Fruit fly (Drosophila melanogaster): ENCODE data around the gene CG9154.
A peak's percentile ranks its signal among the peaks of the same experiment; 100 is the strongest.

CG9154 gene

dm6 chr2L:6065823-6066222, 4.7 kb downstream of the CG9154 start, which contains the start of the genes Fbw5 and CG9147 (continued):
- TF ChIP-seq jumu (GFP tag; optimal IDR thresholded peaks at IDR 0.05): peak; percentile 99
- TF ChIP-seq unpg (GFP tag; optimal IDR thresholded peaks at IDR 0.05): peak; percentile 100
- TF ChIP-seq CG30431 (GFP tag; optimal IDR thresholded peaks at IDR 0.05): peak; percentile 99
- peak; percentile 100 for TF ChIP-seq ranshi (GFP tag; IDR thresholded peaks at IDR 0.05)
- TF ChIP-seq CG13624 (GFP tag; optimal IDR thresholded peaks at IDR 0.05): peak; percentile 100
- TF ChIP-seq kah (GFP tag; optimal IDR thresholded peaks at IDR 0.05): peak; percentile 98
- peak; percentile 99 for TF ChIP-seq CG3407 (GFP tag; optimal IDR thresholded peaks at IDR 0.05)
- TF ChIP-seq eve (GFP tag; optimal IDR thresholded peaks at IDR 0.05): peak in 1 of 2 experiments; percentile 70
- peak; percentile 98 for TF ChIP-seq CG15011 (GFP tag; optimal IDR thresholded peaks at IDR 0.05)
- peak; percentile 99 for TF ChIP-seq corto (GFP tag; optimal IDR thresholded peaks at IDR 0.05)
- TF ChIP-seq rib (GFP tag; IDR thresholded peaks at IDR 0.05): peak; percentile 99
- peak; percentile 97 for TF ChIP-seq p53 (GFP tag; optimal IDR thresholded peaks at IDR 0.05)
- peak; percentile 99 for TF ChIP-seq maf-S (GFP tag; optimal IDR thresholded peaks at IDR 0.05)
- peak; percentile 99 for TF ChIP-seq HHEX (GFP tag; optimal IDR thresholded peaks at IDR 0.05)
- peak; percentile 100 for TF ChIP-seq H2.0 (GFP tag; IDR thresholded peaks at IDR 0.05)
- TF ChIP-seq pzg (GFP tag; optimal IDR thresholded peaks at IDR 0.05): peak; percentile 71
- TF ChIP-seq wdn (GFP tag; IDR thresholded peaks at IDR 0.05): peak; percentile 99
- peak; percentile 99 for TF ChIP-seq caup (GFP tag; optimal IDR thresholded peaks at IDR 0.05; ENCODE audit: severe bottlenecking)
- peak; percentile 99 for TF ChIP-seq CG4730 (GFP tag; IDR thresholded peaks at IDR 0.05)
- TF ChIP-seq lov (optimal IDR thresholded peaks at IDR 0.05): no peak
- TF ChIP-seq lov (GFP tag; IDR thresholded peaks at IDR 0.05): peak; percentile 99
- peak; percentile 98 for TF ChIP-seq CG3281 (GFP tag; optimal IDR thresholded peaks at IDR 0.05)
- TF ChIP-seq sens (GFP tag): peak; percentile 100
- TF ChIP-seq jing (GFP tag; optimal IDR thresholded peaks at IDR 0.05): peak; percentile 100
- TF ChIP-seq CG17912 (GFP tag; optimal IDR thresholded peaks at IDR 0.05): peak; percentile 96
- TF ChIP-seq lbe (GFP tag; optimal IDR thresholded peaks at IDR 0.05): peak; percentile 99
- peak; percentile 97 for TF ChIP-seq ash1 (GFP tag; optimal IDR thresholded peaks at IDR 0.05)
- peak; percentile 99 for TF ChIP-seq Sox100B (GFP tag; optimal IDR thresholded peaks at IDR 0.05)
- peak; percentile 98 for TF ChIP-seq CG13894 (tag; optimal IDR thresholded peaks at IDR 0.05)
- peak; percentile 98 for TF ChIP-seq sug (tag; optimal IDR thresholded peaks at IDR 0.05)
- peak; percentile 99 for TF ChIP-seq schlank (tag; optimal IDR thresholded peaks at IDR 0.05)
- TF ChIP-seq TFAM (GFP tag; optimal IDR thresholded peaks at IDR 0.05): peak; percentile 93
- TF ChIP-seq CG15696 (tag; optimal IDR thresholded peaks at IDR 0.05): peak; percentile 97
- TF ChIP-seq bab2 (GFP tag; optimal IDR thresholded peaks at IDR 0.05): peak; percentile 100
- peak; percentile 99 for TF ChIP-seq CG32532 (GFP tag; IDR thresholded peaks at IDR 0.05)
- peak; percentile 99 for TF ChIP-seq dm (GFP tag; optimal IDR thresholded peaks at IDR 0.05)
- TF ChIP-seq hb (GFP tag; IDR thresholded peaks at IDR 0.05; ENCODE audit: partially characterized antibody): no peak
- TF ChIP-seq CG3995 (GFP tag; optimal IDR thresholded peaks at IDR 0.05): peak; percentile 86
- peak; percentile 63; the same call in 1 of the 3 replicates for TF ChIP-seq CG6791 (GFP tag; IDR thresholded peaks at IDR 0.05; ENCODE audit: partially characterized antibody)
- TF ChIP-seq zf30C (GFP tag; optimal IDR thresholded peaks at IDR 0.05): no peak
- TF ChIP-seq CG13123 (GFP tag; optimal IDR thresholded peaks at IDR 0.05): peak; percentile 99
- peak; percentile 97 for TF ChIP-seq grn (GFP tag; optimal IDR thresholded peaks at IDR 0.05)
- TF ChIP-seq CG12744 (GFP tag; optimal IDR thresholded peaks at IDR 0.05): peak; percentile 99
- peak; percentile 100 for TF ChIP-seq CG13424 (tag; optimal IDR thresholded peaks at IDR 0.05)
- TF ChIP-seq CG4328 (GFP tag; optimal IDR thresholded peaks at IDR 0.05): peak; percentile 83
- TF ChIP-seq CG7271 (tag; optimal IDR thresholded peaks at IDR 0.05): peak; percentile 93
- no peak for TF ChIP-seq Trl (optimal IDR thresholded peaks at IDR 0.05)
- TF ChIP-seq Trl (GFP tag; optimal IDR thresholded peaks at IDR 0.05): peak; percentile 100
- TF ChIP-seq jigr1 (GFP tag; IDR thresholded peaks at IDR 0.05): peak; percentile 99
- TF ChIP-seq CG1233 (GFP tag; optimal IDR thresholded peaks at IDR 0.05): peak; percentile 99
- peak; percentile 98 for TF ChIP-seq CG16779 (GFP tag; IDR thresholded peaks at IDR 0.05)
